Fruit fly (Drosophila melanogaster): ENCODE measurements around the gene CG6420.

CG6420 gene

DNA sequence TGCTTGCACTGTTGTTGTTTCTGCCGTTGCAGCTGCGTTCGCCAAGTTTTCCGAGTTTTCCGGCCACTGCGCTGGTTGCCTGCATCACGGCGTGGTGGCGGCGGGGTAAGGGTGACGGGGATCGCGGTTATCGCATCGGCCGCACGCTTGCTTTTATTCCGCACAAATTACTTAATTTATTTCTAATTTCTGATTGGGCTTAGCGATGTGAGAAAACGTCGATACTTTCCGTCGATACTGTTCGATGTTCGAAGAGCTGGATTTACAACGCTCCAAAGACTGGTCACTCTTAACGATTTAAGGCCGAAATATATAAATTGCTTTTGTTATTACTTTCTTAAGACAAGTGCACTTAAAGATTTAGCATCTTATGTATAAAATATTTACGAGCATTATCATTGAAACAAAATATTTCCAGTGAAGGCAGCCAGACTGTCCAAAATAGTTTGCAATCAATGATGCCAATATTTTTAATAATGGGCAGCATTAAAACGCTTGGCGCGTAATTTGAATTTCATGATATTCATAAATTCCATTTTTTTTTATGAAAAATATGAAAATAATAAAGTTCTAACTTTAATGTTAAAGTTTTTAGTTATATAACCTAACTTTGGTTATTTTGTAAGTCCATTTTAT, at the start of gene CG6420:
Gene CG6420, minus strand, starts transcription at position 240 of the 636 bp plus-strand sequence.
- TF ChIP-seq ey (GFP tag; optimal IDR thresholded peaks at IDR 0.05) (no peak), h (GFP tag; optimal IDR thresholded peaks at IDR 0.05) (peak; percentile 36), Rel (GFP tag; optimal IDR thresholded peaks at IDR 0.05) (no peak), Rel (tag; optimal IDR thresholded peaks at IDR 0.05) (no peak), dmrt93B (GFP tag; optimal IDR thresholded peaks at IDR 0.05) (no peak), Myc (optimal IDR thresholded peaks at IDR 0.05) (no peak), HLH106 (tag; optimal IDR thresholded peaks at IDR 0.05) (peak; percentile 19)

- TF ChIP-seq Dfd (GFP tag; optimal IDR thresholded peaks at IDR 0.05) (peak; percentile 97), woc (GFP tag; optimal IDR thresholded peaks at IDR 0.05) (no peak)
Observed at dm6 chr3R:26761695-26762094, 36.7 kb upstream of the CG6420 start.

DNA sequence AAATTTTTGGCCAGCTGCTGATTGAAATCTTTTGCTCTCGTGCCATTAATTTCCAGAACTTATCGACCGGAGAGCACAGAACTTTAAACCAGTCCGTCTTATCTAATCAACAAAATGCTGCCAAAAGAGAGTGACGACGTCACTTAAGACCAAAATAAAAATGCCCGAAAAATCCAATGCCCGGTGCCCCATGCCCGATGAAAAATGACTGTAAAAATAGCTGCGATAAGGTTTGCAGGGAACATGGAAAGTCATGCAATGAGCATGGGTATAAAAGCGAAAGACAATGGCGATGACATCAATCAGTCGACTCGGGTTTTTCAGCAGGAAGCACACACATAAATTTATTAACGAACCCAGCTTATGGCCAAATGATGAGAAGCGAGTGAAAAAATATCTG, 12.3 kb upstream of the CG6420 start, which contains the start of gene CG14247:
Gene CG14247, plus strand, starts transcription at position 301 of the 400 bp plus-strand sequence.
- TF ChIP-seq brk (GFP tag; optimal IDR thresholded peaks at IDR 0.05) (no peak), dmrt93B (GFP tag; optimal IDR thresholded peaks at IDR 0.05) (no peak), foxo (GFP tag; optimal IDR thresholded peaks at IDR 0.05) (no peak), Jra (GFP tag; optimal IDR thresholded peaks at IDR 0.05) (no peak), woc (GFP tag; optimal IDR thresholded peaks at IDR 0.05) (no peak), ey (GFP tag; optimal IDR thresholded peaks at IDR 0.05) (no peak), psq (GFP tag; optimal IDR thresholded peaks at IDR 0.05) (no peak), Mio (GFP tag; optimal IDR thresholded peaks at IDR 0.05) (no peak), GATAd (GFP tag; optimal IDR thresholded peaks at IDR 0.05) (no peak), dl (GFP tag; optimal IDR thresholded peaks at IDR 0.05; ENCODE audit: insufficient read depth in 1 of 2, partially characterized antibody in 2 of 2) (no peak)

DNA sequence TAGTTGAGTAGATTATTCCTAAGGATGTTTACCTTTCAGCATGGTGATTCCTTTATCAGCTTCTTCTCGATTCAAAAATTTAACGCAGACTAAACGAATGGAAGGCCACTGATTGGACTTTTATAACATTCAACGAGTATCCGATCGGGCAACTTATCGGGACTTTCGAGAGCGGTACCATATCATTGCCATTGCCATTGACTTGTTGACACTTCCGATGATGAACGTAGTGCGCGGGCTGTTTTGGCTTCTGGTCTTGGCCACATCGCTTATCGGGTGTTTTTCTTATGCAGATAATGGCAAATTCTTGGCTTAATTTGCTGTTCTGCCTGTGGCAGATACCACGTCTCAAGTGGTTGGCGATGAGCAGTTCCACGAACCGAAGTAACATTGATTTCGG, 11.2 kb upstream of the CG6420 start, which contains the start of gene CG6403:
Gene CG6403, minus strand, starts transcription at position 101 of the 400 bp plus-strand sequence.
- TF ChIP-seq sage (GFP tag; optimal IDR thresholded peaks at IDR 0.05), result no peak
- no peak for TF ChIP-seq foxo (GFP tag; optimal IDR thresholded peaks at IDR 0.05)
- no peak for TF ChIP-seq Vsx2 (GFP tag; optimal IDR thresholded peaks at IDR 0.05; ENCODE audit: partially characterized antibody)
- no peak for TF ChIP-seq br (GFP tag; optimal IDR thresholded peaks at IDR 0.05)
- TF ChIP-seq dsf (GFP tag; optimal IDR thresholded peaks at IDR 0.05; ENCODE audit: borderline replicate concordance), result no peak
- TF ChIP-seq h (GFP tag; optimal IDR thresholded peaks at IDR 0.05), result no peak
- TF ChIP-seq Dfd (GFP tag; optimal IDR thresholded peaks at IDR 0.05), result no peak
- TF ChIP-seq psq (GFP tag; optimal IDR thresholded peaks at IDR 0.05), result no peak
- no peak for TF ChIP-seq fru (GFP tag; optimal IDR thresholded peaks at IDR 0.05)
- no peak for TF ChIP-seq Dif (GFP tag; optimal IDR thresholded peaks at IDR 0.05; ENCODE audit: partially characterized antibody)
- TF ChIP-seq CG32264 (GFP tag; optimal IDR thresholded peaks at IDR 0.05), result no peak
- no peak for TF ChIP-seq jim (GFP tag; optimal IDR thresholded peaks at IDR 0.05)
- TF ChIP-seq GATAd (GFP tag; optimal IDR thresholded peaks at IDR 0.05), result no peak
- no peak for TF ChIP-seq HLH106 (tag; optimal IDR thresholded peaks at IDR 0.05)
- no peak for TF ChIP-seq CrebA (GFP tag; optimal IDR thresholded peaks at IDR 0.05; ENCODE audit: borderline replicate concordance)
- TF ChIP-seq sv (GFP tag; optimal IDR thresholded peaks at IDR 0.05), result no peak

DNA sequence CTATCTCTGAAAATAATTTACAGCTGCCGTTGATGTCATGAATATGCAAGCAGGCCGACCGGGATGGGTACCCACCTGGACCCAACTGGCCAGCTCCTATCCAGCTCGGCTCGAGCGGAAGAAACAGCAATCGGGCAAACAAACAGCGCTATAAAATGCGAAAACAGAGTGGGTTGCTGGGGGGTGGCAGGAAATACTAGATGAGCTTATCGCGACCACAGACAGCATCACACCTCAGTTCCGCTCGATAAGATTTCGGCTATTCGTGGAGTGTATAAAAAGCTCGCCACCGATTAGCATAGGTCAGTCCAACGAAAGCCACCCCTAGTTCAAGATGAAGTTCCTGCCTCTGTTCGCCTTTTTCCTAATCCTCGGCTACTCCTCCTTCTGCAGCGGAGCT, 3.4 kb upstream of the CG6420 start, which contains the start of gene CG14245:
Gene CG14245, plus strand, starts transcription at position 301 of the 400 bp plus-strand sequence.
- no peak for TF ChIP-seq CrebA (GFP tag; optimal IDR thresholded peaks at IDR 0.05; ENCODE audit: borderline replicate concordance)
- TF ChIP-seq br (GFP tag; optimal IDR thresholded peaks at IDR 0.05), result no peak
- TF ChIP-seq Jra (GFP tag; optimal IDR thresholded peaks at IDR 0.05), result no peak
- TF ChIP-seq CG32264 (GFP tag; optimal IDR thresholded peaks at IDR 0.05), result no peak
- no peak for TF ChIP-seq ey (GFP tag; optimal IDR thresholded peaks at IDR 0.05)
- TF ChIP-seq pan (optimal IDR thresholded peaks at IDR 0.05), result no peak
- TF ChIP-seq Mio (GFP tag; optimal IDR thresholded peaks at IDR 0.05), result no peak
- TF ChIP-seq Hr83 (GFP tag; optimal IDR thresholded peaks at IDR 0.05; ENCODE audit: poor library complexity, severe bottlenecking), result no peak
- no peak for TF ChIP-seq CG9705 (GFP tag; optimal IDR thresholded peaks at IDR 0.05)
- TF ChIP-seq Myc (optimal IDR thresholded peaks at IDR 0.05), result no peak

dm6 chr3R:26727014-26727413, 2.0 kb upstream of the CG6420 start, which contains the start of gene CG14246:
Gene CG14246, plus strand, starts transcription at chr3R:26727314.
- no peak for TF ChIP-seq fru (GFP tag; optimal IDR thresholded peaks at IDR 0.05)
- TF ChIP-seq Dif (GFP tag; optimal IDR thresholded peaks at IDR 0.05; ENCODE audit: partially characterized antibody), result no peak
- no peak for TF ChIP-seq HLH106 (tag; optimal IDR thresholded peaks at IDR 0.05)
- TF ChIP-seq ey (GFP tag; optimal IDR thresholded peaks at IDR 0.05), result no peak
- no peak for TF ChIP-seq jim (GFP tag; optimal IDR thresholded peaks at IDR 0.05)
- no peak for TF ChIP-seq lola (GFP tag; optimal IDR thresholded peaks at IDR 0.05)
- TF ChIP-seq sv (GFP tag; optimal IDR thresholded peaks at IDR 0.05), result no peak
- TF ChIP-seq N (GFP tag; optimal IDR thresholded peaks at IDR 0.05), result no peak
- no peak for TF ChIP-seq dl (GFP tag; optimal IDR thresholded peaks at IDR 0.05; ENCODE audit: insufficient read depth in 1 of 2, partially characterized antibody in 2 of 2)
- TF ChIP-seq br (GFP tag; optimal IDR thresholded peaks at IDR 0.05), result no peak
- TF ChIP-seq Vsx2 (GFP tag; optimal IDR thresholded peaks at IDR 0.05; ENCODE audit: partially characterized antibody), result no peak
- TF ChIP-seq pan (optimal IDR thresholded peaks at IDR 0.05), result no peak
- no peak for TF ChIP-seq Mio (GFP tag; optimal IDR thresholded peaks at IDR 0.05)
- TF ChIP-seq woc (GFP tag; optimal IDR thresholded peaks at IDR 0.05), result no peak

Measured in whole organism, wandering third instar larva.